Worm (Caenorhabditis elegans) whole organism, young adult: ENCODE results near the gene chup-1.

Experiments used
- B0261.1 ChIP-seq: sonication (generic microtip); optimal IDR thresholded peaks from 2 replicates; lab custom pipeline; 2016; ENCODE audit warnings: mild to moderate bottlenecking, missing genetic modification characterization, moderate library complexity, missing compliant biosample characterization
- B0336.3 ChIP-seq: fragments of 200-800 bp; sonication (Bioruptor generic); IDR thresholded peaks from 2 replicates; pipeline ENCODE4 v1.3.6; 2022; ENCODE audit warnings: missing genetic modification characterization, missing compliant biosample characterization
- D2030.7 ChIP-seq: fragments of 200-800 bp; sonication (Bioruptor generic); IDR thresholded peaks from 2 replicates; pipeline ENCODE4 v1.3.6; 2022; ENCODE audit warnings: missing genetic modification reagents, missing genetic modification characterization, missing compliant biosample characterization
- F10E7.11 ChIP-seq: sonication (generic microtip); optimal IDR thresholded peaks from 2 replicates; lab custom pipeline; 2017; ENCODE audit warnings: mild to moderate bottlenecking, missing genetic modification characterization, moderate library complexity, missing compliant biosample characterization
- F49E8.2 ChIP-seq: sonication (generic microtip); optimal IDR thresholded peaks from 3 replicates; lab custom pipeline; 2017; ENCODE audit warnings: missing genetic modification characterization, mild to moderate bottlenecking, missing compliant biosample characterization, antibody characterized with exemption, moderate library complexity; ENCODE audit not compliant: insufficient read depth
- F52B5.7 ChIP-seq: sonication (generic microtip); optimal IDR thresholded peaks from 2 replicates; lab custom pipeline; 2016; ENCODE audit warnings: mild to moderate bottlenecking, missing genetic modification characterization, missing compliant biosample characterization
- F57C9.4 ChIP-seq: sonication (generic microtip); optimal IDR thresholded peaks from 2 replicates; lab custom pipeline; 2017; ENCODE audit warnings: mild to moderate bottlenecking, missing genetic modification characterization, missing compliant biosample characterization
- Y56A3A.18 ChIP-seq: fragments of 200-800 bp; sonication (Bioruptor generic); IDR thresholded peaks from 2 replicates; pipeline ENCODE4 v1.3.6; 2022; ENCODE audit warnings: missing genetic modification reagents, missing genetic modification characterization, missing compliant biosample characterization
- ama-1 ChIP-seq, 3 experiments: fragments of 150-350 bp in 1 of 3; sonication (generic microtip) in 2 of 3; optimal IDR thresholded peaks; 2 replicates each; lab custom pipeline; 2014 to 2018; ENCODE audit warnings: missing biosample characterization in 2 of 3, missing genetic modification characterization in 2 of 3, missing genetic modification reagents in 2 of 3
- ccch-3 ChIP-seq: fragments of 200-800 bp; sonication (Bioruptor generic); optimal IDR thresholded peaks from 2 replicates; lab custom pipeline; 2018; ENCODE audit warnings: mild to moderate bottlenecking, missing genetic modification characterization, missing compliant biosample characterization
- die-1 ChIP-seq: sonication (generic microtip); optimal IDR thresholded peaks from 2 replicates; lab custom pipeline; 2016; ENCODE audit warnings: missing genotype, mild to moderate bottlenecking, missing genetic modification characterization, missing compliant biosample characterization
- dox-1 ChIP-seq: fragments of 200-800 bp; sonication (Bioruptor generic); IDR thresholded peaks from 2 replicates; pipeline ENCODE4 v1.3.6; 2022; ENCODE audit warnings: missing genetic modification reagents, missing genetic modification characterization, missing compliant biosample characterization
- ekl-4 ChIP-seq: fragments of 200-800 bp; sonication (Bioruptor generic); IDR thresholded peaks from 2 replicates; pipeline ENCODE4 v1.3.6; 2022; ENCODE audit warnings: missing genetic modification reagents, missing genetic modification characterization, missing compliant biosample characterization
- ets-4 ChIP-seq: fragments of 200-800 bp; sonication (Bioruptor generic); optimal IDR thresholded peaks from 2 replicates; lab custom pipeline; 2018; ENCODE audit warnings: mild to moderate bottlenecking, missing genetic modification characterization, missing compliant biosample characterization
- fkh-3 ChIP-seq: sonication (generic microtip); optimal IDR thresholded peaks from 2 replicates; lab custom pipeline; 2016; ENCODE audit warnings: mild to moderate bottlenecking, missing genetic modification characterization, missing compliant biosample characterization
- him-1 ChIP-seq: sonication (generic microtip); optimal IDR thresholded peaks from 2 replicates; lab custom pipeline; 2016; ENCODE audit warnings: missing genotype, missing genetic modification reagents, missing genetic modification characterization, missing compliant biosample characterization
- hrde-1 ChIP-seq: sonication (generic microtip); optimal IDR thresholded peaks from 2 replicates; lab custom pipeline; 2016; ENCODE audit warnings: missing genetic modification characterization, mild to moderate bottlenecking, missing compliant biosample characterization, moderate library complexity, missing genotype, missing genetic modification reagents, borderline replicate concordance
- let-526 ChIP-seq: fragments of 200-800 bp; sonication (Bioruptor generic); IDR thresholded peaks from 2 replicates; pipeline ENCODE4 v1.3.6; 2022; ENCODE audit warnings: missing genetic modification reagents, missing genetic modification characterization, missing compliant biosample characterization
- lin-26 ChIP-seq: fragments of 200-800 bp; sonication (Bioruptor generic); IDR thresholded peaks from 2 replicates; pipeline ENCODE4 v1.3.6; 2022; ENCODE audit warnings: missing genetic modification reagents, missing genetic modification characterization, missing compliant biosample characterization
- lsl-1 ChIP-seq: fragments of 200-800 bp; sonication (Bioruptor generic); optimal IDR thresholded peaks from 2 replicates; lab custom pipeline; 2018; ENCODE audit warnings: mild to moderate bottlenecking, missing genetic modification characterization, moderate library complexity, missing compliant biosample characterization
- lsy-27 ChIP-seq: sonication (generic microtip); optimal IDR thresholded peaks from 2 replicates; lab custom pipeline; 2017; ENCODE audit warnings: missing genetic modification characterization, mild to moderate bottlenecking, missing compliant biosample characterization, antibody characterized with exemption, missing genotype, borderline replicate concordance; ENCODE audit not compliant: insufficient read depth
- madf-3 ChIP-seq: fragments of 200-800 bp; sonication (Bioruptor generic); IDR thresholded peaks from 2 replicates; pipeline ENCODE4 v1.3.6; 2022; ENCODE audit warnings: missing genetic modification reagents, missing genetic modification characterization, missing compliant biosample characterization
- mcd-1 ChIP-seq: fragments of 200-800 bp; sonication (Bioruptor generic); IDR thresholded peaks from 2 replicates; pipeline ENCODE4 v1.3.6; 2022; ENCODE audit warnings: missing genetic modification reagents, missing genetic modification characterization, missing compliant biosample characterization
- mxl-1 ChIP-seq: sonication (generic microtip); optimal IDR thresholded peaks from 2 replicates; lab custom pipeline; 2016; ENCODE audit warnings: missing genetic modification characterization, missing compliant biosample characterization
- nfyb-1 ChIP-seq: fragments of 200-800 bp; sonication (Bioruptor generic); IDR thresholded peaks from 2 replicates; pipeline ENCODE4 v1.3.6; 2022; ENCODE audit warnings: missing genetic modification reagents, missing genetic modification characterization, missing compliant biosample characterization
- nhr-120 ChIP-seq: fragments of 200-800 bp; sonication (Bioruptor generic); IDR thresholded peaks from 2 replicates; pipeline ENCODE4 v1.3.6; 2022; ENCODE audit warnings: missing genetic modification characterization, missing compliant biosample characterization
- nhr-80 ChIP-seq: sonication (generic microtip); optimal IDR thresholded peaks from 2 replicates; lab custom pipeline; 2016; ENCODE audit warnings: missing genetic modification characterization, missing compliant biosample characterization
- repo-1 ChIP-seq: sonication (generic microtip); optimal IDR thresholded peaks from 2 replicates; lab custom pipeline; 2017; ENCODE audit warnings: mild to moderate bottlenecking, missing genetic modification characterization, missing compliant biosample characterization
- rpc-1 ChIP-seq, 2 experiments: fragments of 150-350 bp in 1 of 2; sonication (generic microtip) in 1 of 2; optimal IDR thresholded peaks; 2 replicates each; lab custom pipeline; 2014 to 2018; ENCODE audit warnings: missing biosample characterization in 1 of 2, missing genetic modification characterization in 1 of 2, missing genetic modification reagents in 1 of 2, missing genotype in 1 of 2
- snpc-1.1 ChIP-seq: sonication (generic microtip); optimal IDR thresholded peaks from 2 replicates; lab custom pipeline; 2017; ENCODE audit warnings: missing genetic modification characterization, mild to moderate bottlenecking, missing compliant biosample characterization, antibody characterized with exemption, moderate library complexity, missing genotype, missing genetic modification reagents; ENCODE audit not compliant: insufficient read depth
- snpc-3.4 ChIP-seq: sonication (generic microtip); optimal IDR thresholded peaks from 2 replicates; lab custom pipeline; 2017; ENCODE audit warnings: missing genetic modification characterization, mild to moderate bottlenecking, missing compliant biosample characterization, antibody characterized with exemption, moderate library complexity, missing genotype, missing genetic modification reagents
- tbp1 ChIP-seq: fragments of 200-800 bp; sonication (Bioruptor generic); optimal IDR thresholded peaks from 2 replicates; lab custom pipeline; 2018; ENCODE audit warnings: mild to moderate bottlenecking, missing genetic modification characterization, missing compliant biosample characterization
- unc-62 ChIP-seq: fragments of 150-350 bp; optimal IDR thresholded peaks from 2 replicates; lab custom pipeline; 2014; ENCODE audit warnings: missing biosample characterization, missing genetic modification reagents, missing genetic modification characterization
- ztf-18 ChIP-seq: sonication (generic microtip); optimal IDR thresholded peaks from 2 replicates; lab custom pipeline; 2016; ENCODE audit warnings: missing genotype, mild to moderate bottlenecking, missing genetic modification characterization, missing compliant biosample characterization
- ztf-26 ChIP-seq: sonication (generic microtip); optimal IDR thresholded peaks from 2 replicates; lab custom pipeline; 2017; ENCODE audit warnings: missing genetic modification characterization, missing compliant biosample characterization

Gene chup-1

DNA sequence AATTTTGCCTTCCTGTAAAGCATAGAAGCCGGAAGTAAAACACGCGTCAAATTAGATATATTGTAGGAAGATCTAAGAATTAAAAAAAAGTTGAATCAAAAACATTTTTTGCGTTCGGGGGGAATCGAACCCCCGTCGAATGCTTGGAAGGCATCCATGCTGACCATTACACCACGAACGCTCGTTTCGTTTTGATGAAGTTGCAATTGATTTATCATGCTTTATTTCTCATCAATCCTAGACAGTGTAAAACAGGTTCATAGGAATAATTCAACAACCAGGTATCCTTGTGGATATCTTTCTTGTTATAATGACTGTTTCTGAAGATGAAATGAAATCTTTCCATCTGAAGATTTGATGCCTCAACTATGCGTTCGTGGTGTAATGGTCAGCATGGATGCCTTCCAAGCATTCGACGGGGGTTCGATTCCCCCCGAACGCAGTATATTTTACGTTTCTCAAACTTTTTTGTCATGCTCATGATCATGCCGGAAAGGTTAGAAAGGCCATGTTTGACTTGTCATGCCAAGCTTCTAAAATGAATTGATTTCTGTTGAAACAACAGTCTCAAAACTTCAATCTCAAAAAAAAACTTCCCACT, 28.0 kb downstream of the chup-1 start (continued):
- TF ChIP-seq mxl-1 (tag; lab: Kevin White, UChicago) (no peak), dox-1 (GFP tag; lab: Robert Waterston, UW) (no peak), snpc-1.1 (tag; lab: Kevin White, UChicago) (no peak), fkh-3 (no peak), him-1 (tag; lab: Kevin White, UChicago) (peak; percentile 24), ztf-26 (tag; lab: Kevin White, UChicago) (peak; percentile 22), mcd-1 (GFP tag; lab: Robert Waterston, UW) (no peak; the same call in 1 of the 2 replicates), ekl-4 (GFP tag; lab: Robert Waterston, UW) (no peak), madf-3 (0 out of 2 replicates have a peak, but pooled peaks have one; percentile 26), F49E8.2 (no peak), lsy-27 (tag; lab: Kevin White, UChicago) (peak; percentile 59), Y56A3A.18 (peak; percentile 77; the same call in 1 of the 2 replicates), ztf-18 (peak; percentile 49), snpc-3.4 (tag; lab: Kevin White, UChicago) (peak; percentile 43), lsl-1 (GFP tag; lab: Kevin White, UChicago) (no peak), die-1 (tag; lab: Kevin White, UChicago) (peak; percentile 75), hrde-1 (tag; lab: Kevin White, UChicago) (no peak), ama-1 (optimal IDR thresholded peaks at IDR 0.05; lab: Kevin White, UChicago) (no peak), ama-1 (GFP tag; optimal IDR thresholded peaks at IDR 0.05; lab: Kevin White, UChicago) (peak in 1 of 2 experiments; percentile 14), nfyb-1 (GFP tag; lab: Robert Waterston, UW) (0 out of 2 replicates have a peak, but pooled peaks have one; percentile 43), lin-26 (GFP tag; lab: Robert Waterston, UW) (peak; percentile 89), let-526 (GFP tag; lab: Robert Waterston, UW) (no peak), unc-62 (no peak), B0336.3 (GFP tag; lab: Robert Waterston, UW) (no peak), tbp1 (peak; percentile 87), F10E7.11 (no peak), nhr-120 (GFP tag; lab: Robert Waterston, UW) (no peak), repo-1 (no peak)

DNA sequence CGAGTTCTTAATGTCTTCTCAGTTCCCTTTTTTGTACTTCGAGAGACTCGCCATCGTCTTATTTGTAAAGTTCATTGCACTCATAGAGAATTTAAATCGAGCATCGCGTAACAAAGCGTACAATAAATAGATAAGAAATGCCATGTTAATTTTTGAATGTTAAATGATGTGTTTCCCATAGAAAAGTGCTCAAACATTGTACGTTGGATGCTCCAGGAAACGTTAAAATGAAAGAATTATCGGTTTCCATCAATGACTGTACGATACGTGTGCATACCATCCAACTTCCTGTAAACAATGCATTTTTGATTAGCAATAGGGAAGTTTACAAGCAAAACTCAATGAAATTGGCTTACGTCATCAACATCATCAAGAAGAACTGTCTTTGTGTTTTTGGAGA, 28.7 kb downstream of the chup-1 start:
- TF ChIP-seq F57C9.4 (tag; lab: Kevin White, UChicago), result no peak
- peak; percentile 35 for TF ChIP-seq nhr-80
- no peak for TF ChIP-seq ccch-3 (GFP tag; lab: Kevin White, UChicago)
- TF ChIP-seq D2030.7 (GFP tag; lab: Robert Waterston, UW), result no peak

- peak; percentile 79 for TF ChIP-seq nhr-80
- TF ChIP-seq F52B5.7 (tag; lab: Kevin White, UChicago), result no peak
- no peak for TF ChIP-seq lsy-27 (tag; lab: Kevin White, UChicago)
- peak; percentile 55 for TF ChIP-seq ets-4
Observed at ce11 chrX:8824437-8824836, 32.5 kb downstream of the chup-1 start, which contains the start of gene ifd-1. Gene ifd-1 (minus strand): TSS chrX:8824448.

ce11 chrX:8826013-8826412, 34.1 kb downstream of the chup-1 start:
- TF ChIP-seq B0261.1 (tag; lab: Kevin White, UChicago) (peak; percentile 55), tbp1 (peak; percentile 83), rpc-1 (optimal IDR thresholded peaks at IDR 0.05; lab: Kevin White, UChicago) (peak; percentile 38), rpc-1 (tag; optimal IDR thresholded peaks at IDR 0.05; lab: Kevin White, UChicago) (peak; percentile 69)
- TF ChIP-seq, all 124 proteins: peak for 3; not testable (repeated sequence) for 121
